Worm (Caenorhabditis elegans) whole organism, L3 larva: Measurements from ENCODE around the gene cyc-2.2.

ENCODE experiments used
- elt-2 ChIP-seq: sonication (generic microtip); optimal IDR thresholded peaks from 2 replicates; lab custom pipeline; 2016; ENCODE audit warnings: missing genetic modification reagents, mild to moderate bottlenecking, missing genetic modification characterization, missing compliant biosample characterization
- sea-2 ChIP-seq: fragments of 150-350 bp; sonication (generic microtip); optimal IDR thresholded peaks from 4 replicates; lab custom pipeline; 2014; ENCODE audit warnings: missing biosample characterization, missing genetic modification reagents, missing genetic modification characterization
- unc-62 ChIP-seq: fragments of 150-350 bp; sonication (generic microtip); optimal IDR thresholded peaks from 4 replicates; lab custom pipeline; 2014; ENCODE audit warnings: missing biosample characterization, missing genetic modification reagents, missing genetic modification characterization

- TF ChIP-seq sea-2 (GFP tag; lab: Kevin White, UChicago) (no peak), elt-2 (tag; lab: Kevin White, UChicago) (no peak), unc-62 (no peak)
Measured at ce11 chrV:12629743-12630142, 17.7 kb upstream of the cyc-2.2 start, which contains the start of gene F56H9.6.
